Fruit fly (Drosophila melanogaster): ENCODE measurements around the gene CG33290.

Gene CG33290

DNA sequence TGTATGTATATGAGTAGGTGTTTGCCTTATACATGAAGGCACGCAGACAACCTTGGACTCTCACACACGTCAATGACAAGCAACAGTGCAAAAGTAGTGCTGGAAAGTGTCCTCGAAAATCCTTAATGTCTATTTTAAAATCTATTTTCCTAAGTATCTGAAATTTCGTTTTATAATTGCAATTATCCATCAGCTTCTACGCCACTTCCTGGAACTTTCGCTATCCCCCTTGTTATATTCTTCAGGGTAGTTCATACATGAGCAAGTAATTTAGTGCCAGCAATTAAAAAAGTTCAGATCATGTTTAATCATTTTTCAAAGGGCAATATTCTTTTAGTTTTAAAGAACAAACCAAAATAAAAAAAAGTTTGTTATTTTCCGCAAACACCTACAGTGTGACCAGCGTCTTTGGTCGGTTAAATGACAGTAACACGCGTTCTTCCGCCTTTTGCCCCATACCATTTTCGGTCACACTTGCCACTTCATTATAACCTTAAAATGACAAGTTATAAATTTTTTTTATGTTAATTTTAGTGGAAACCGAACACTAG lies 25.4 kb upstream of the CG33290 start (continued):
- no peak for TF ChIP-seq dimm (GFP tag; IDR thresholded peaks at IDR 0.05)
- no peak for TF ChIP-seq al (GFP tag; IDR thresholded peaks at IDR 0.05)
- no peak for TF ChIP-seq salm (tag; optimal IDR thresholded peaks at IDR 0.05)
- TF ChIP-seq fru (optimal IDR thresholded peaks at IDR 0.05) = no peak
- TF ChIP-seq Eip74EF (GFP tag; optimal IDR thresholded peaks at IDR 0.05) = no peak
- no peak for TF ChIP-seq Poxn (GFP tag; IDR thresholded peaks at IDR 0.05)
- TF ChIP-seq Elba2 (GFP tag; optimal IDR thresholded peaks at IDR 0.05) = peak; percentile 26
- no peak for TF ChIP-seq CG8089 (GFP tag; optimal IDR thresholded peaks at IDR 0.05)
- TF ChIP-seq schlank (tag; optimal IDR thresholded peaks at IDR 0.05) = no peak
- TF ChIP-seq Side (GFP tag; optimal IDR thresholded peaks at IDR 0.05) = peak; percentile 35
- peak; percentile 68 for TF ChIP-seq trem (tag; optimal IDR thresholded peaks at IDR 0.05)
- TF ChIP-seq crc (GFP tag; optimal IDR thresholded peaks at IDR 0.05) = no peak
- TF ChIP-seq Gug (GFP tag; IDR thresholded peaks at IDR 0.05) = no peak
- no peak for TF ChIP-seq CG13123 (GFP tag; optimal IDR thresholded peaks at IDR 0.05)
- no peak for TF ChIP-seq peb (GFP tag; IDR thresholded peaks at IDR 0.05)
- no peak for TF ChIP-seq danr (GFP tag; IDR thresholded peaks at IDR 0.05)
- TF ChIP-seq GATAe (GFP tag; conservative IDR thresholded peaks at IDR 0.05) = no peak
- TF ChIP-seq chm (GFP tag; IDR thresholded peaks at IDR 0.05) = no peak
- TF ChIP-seq ken (GFP tag; IDR thresholded peaks at IDR 0.05) = no peak
- peak; percentile 57 for TF ChIP-seq NC2β (GFP tag; optimal IDR thresholded peaks at IDR 0.05)
- TF ChIP-seq Lhr (GFP tag; optimal IDR thresholded peaks at IDR 0.05) = peak; percentile 73
- peak; percentile 1 for TF ChIP-seq dmrt11E (tag; optimal IDR thresholded peaks at IDR 0.05)
- TF ChIP-seq chinmo (GFP tag; IDR thresholded peaks at IDR 0.05; ENCODE audit: partially characterized antibody) = no peak
- TF ChIP-seq CG17912 (GFP tag; optimal IDR thresholded peaks at IDR 0.05) = no peak
- TF ChIP-seq ems (GFP tag; optimal IDR thresholded peaks at IDR 0.05) = no peak
- no peak for TF ChIP-seq Dfd (GFP tag; optimal IDR thresholded peaks at IDR 0.05)
- peak; percentile 31 for TF ChIP-seq CG15514 (GFP tag; optimal IDR thresholded peaks at IDR 0.05)
- TF ChIP-seq ash1 (GFP tag; optimal IDR thresholded peaks at IDR 0.05) = no peak
- TF ChIP-seq stc (GFP tag; IDR thresholded peaks at IDR 0.05) = no peak
- no peak for TF ChIP-seq CG16863 (GFP tag; optimal IDR thresholded peaks at IDR 0.05)
- TF ChIP-seq kah (GFP tag; optimal IDR thresholded peaks at IDR 0.05) = no peak
- no peak for TF ChIP-seq sim (GFP tag; IDR thresholded peaks at IDR 0.05)
- TF ChIP-seq Sry-δ (GFP tag; optimal IDR thresholded peaks at IDR 0.05) = peak; percentile 39
- TF ChIP-seq Xrp1 (GFP tag; IDR thresholded peaks at IDR 0.05) = no peak
- TF ChIP-seq org-1 (GFP tag; optimal IDR thresholded peaks at IDR 0.05) = no peak
- TF ChIP-seq CG14860 (GFP tag; IDR thresholded peaks at IDR 0.05; ENCODE audit: partially characterized antibody) = no peak
- TF ChIP-seq CG32532 (GFP tag; IDR thresholded peaks at IDR 0.05) = peak; percentile 25; the same call in 1 of the 2 replicates
- TF ChIP-seq tap (tag; optimal IDR thresholded peaks at IDR 0.05) = no peak
- TF ChIP-seq pnt (GFP tag; optimal IDR thresholded peaks at IDR 0.05) = no peak
- no peak for TF ChIP-seq CG4328 (GFP tag; optimal IDR thresholded peaks at IDR 0.05)
- no peak for TF ChIP-seq CG12942 (GFP tag; optimal IDR thresholded peaks at IDR 0.05)
- no peak for TF ChIP-seq toy (GFP tag; IDR thresholded peaks at IDR 0.05)
- no peak for TF ChIP-seq CG10654 (GFP tag; optimal IDR thresholded peaks at IDR 0.05)
- TF ChIP-seq CG9797 (GFP tag; optimal IDR thresholded peaks at IDR 0.05) = peak; percentile 88
- TF ChIP-seq HmgZ (tag; optimal IDR thresholded peaks at IDR 0.05) = peak; percentile 36
- peak; percentile 88 for TF ChIP-seq YL-1 (GFP tag; optimal IDR thresholded peaks at IDR 0.05)
- TF ChIP-seq ham (GFP tag; IDR thresholded peaks at IDR 0.05) = no peak
- TF ChIP-seq CG34422 (GFP tag; IDR thresholded peaks at IDR 0.05) = no peak; the same call in 2 of the 3 replicates
- no peak for TF ChIP-seq h (optimal IDR thresholded peaks at IDR 0.05)
- no peak for TF ChIP-seq Sox100B (GFP tag; optimal IDR thresholded peaks at IDR 0.05)
- no peak for TF ChIP-seq CG13624 (GFP tag; optimal IDR thresholded peaks at IDR 0.05)
- TF ChIP-seq sens (GFP tag) = peak; percentile 86
- TF ChIP-seq nom (GFP tag; optimal IDR thresholded peaks at IDR 0.05) = no peak

Data from whole organism, embryonic.